Worm (Caenorhabditis elegans) whole organism, L4 larva: ENCODE results near the gene nspd-9.

Source experiments
- fos-1 ChIP-seq: fragments of 150-350 bp; optimal IDR thresholded peaks from 2 replicates; lab custom pipeline; 2014; ENCODE audit warnings: missing biosample characterization, missing genetic modification characterization
- nhr-6 ChIP-seq: fragments of 150-350 bp; optimal IDR thresholded peaks from 2 replicates; lab custom pipeline; 2014; ENCODE audit warnings: missing biosample characterization, missing genetic modification characterization

DNA sequence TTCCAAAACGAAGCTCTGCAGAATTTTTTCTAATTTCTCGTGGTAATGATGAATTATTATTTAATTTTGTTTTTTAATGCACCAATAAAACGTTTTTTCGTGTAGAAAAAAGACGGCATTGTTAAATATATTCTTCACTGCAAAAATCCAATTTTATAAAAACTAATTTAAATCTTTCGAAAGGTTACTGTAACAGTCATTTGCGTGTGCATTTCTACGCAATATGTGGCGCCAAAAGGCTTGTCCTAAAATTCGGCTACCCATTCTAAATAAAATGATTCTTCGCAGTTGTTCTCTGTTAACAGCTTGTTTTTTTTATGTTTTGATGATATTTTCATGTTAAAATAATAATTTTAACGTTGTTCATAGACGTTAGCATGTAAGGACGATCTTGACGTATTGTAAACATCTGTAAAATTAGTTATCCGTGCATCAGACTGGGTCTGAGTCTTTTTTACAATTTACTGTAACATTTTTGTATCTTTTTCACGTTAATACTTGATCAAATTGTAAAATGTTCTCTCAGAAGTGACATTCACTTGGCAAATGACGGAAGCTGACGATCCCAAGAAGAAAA lies 37.5 kb downstream of the nspd-9 start, which contains the start of gene mip-1:
- no peak for TF ChIP-seq nhr-6 (tag; lab: Kevin White, UChicago)
- TF ChIP-seq fos-1 = no peak
